Worm (Caenorhabditis elegans) whole organism, L2 larva: Measurements from ENCODE around the gene Y14H12B.1.

ENCODE experiments used
- F13H6.1 ChIP-seq: sonication (generic microtip); optimal IDR thresholded peaks from 2 replicates; lab custom pipeline; 2016; ENCODE audit warnings: missing genetic modification characterization, missing compliant biosample characterization
- dmd-4 ChIP-seq: sonication (generic microtip); optimal IDR thresholded peaks from 2 replicates; lab custom pipeline; 2017; ENCODE audit warnings: missing biosample characterization, missing genetic modification characterization
- elt-1 ChIP-seq: fragments of 150-350 bp; optimal IDR thresholded peaks from 2 replicates; lab custom pipeline; 2014; ENCODE audit warnings: missing biosample characterization, missing genetic modification characterization
- nhr-25 ChIP-seq: fragments of 150-350 bp; sonication (generic microtip); optimal IDR thresholded peaks from 3 replicates; lab custom pipeline; 2014; ENCODE audit warnings: missing biosample characterization, missing genetic modification characterization

ce11 chrII:3964302-3964885 lies 30.1 kb downstream of the Y14H12B.1 start:
- no peak for TF ChIP-seq dmd-4
- TF ChIP-seq elt-1 (tag; lab: Kevin White, UChicago): no peak
- TF ChIP-seq F13H6.1 (tag; lab: Kevin White, UChicago): no peak
- no peak for TF ChIP-seq nhr-25 (tag; lab: Kevin White, UChicago)
